Worm (Caenorhabditis elegans) whole organism, L2 larva: ENCODE data around the gene F40H3.1.

ENCODE experiments used
- alr-1 ChIP-seq: fragments of 150-350 bp; optimal IDR thresholded peaks from 2 replicates; lab custom pipeline; 2014; ENCODE audit warnings: missing biosample characterization, missing genetic modification characterization
- mab-5 ChIP-seq: fragments of 150-350 bp; optimal IDR thresholded peaks from 2 replicates; lab custom pipeline; 2014; ENCODE audit warnings: missing biosample characterization, missing genetic modification characterization
- nhr-10 ChIP-seq: sonication (generic microtip); optimal IDR thresholded peaks from 2 replicates; lab custom pipeline; 2017; ENCODE audit warnings: missing biosample characterization, missing genetic modification characterization
- nhr-21 ChIP-seq: fragments of 150-350 bp; optimal IDR thresholded peaks from 2 replicates; lab custom pipeline; 2014; ENCODE audit warnings: missing biosample characterization, missing genetic modification characterization
- nhr-77 ChIP-seq: fragments of 150-350 bp; optimal IDR thresholded peaks from 2 replicates; lab custom pipeline; 2014; ENCODE audit warnings: missing biosample characterization, missing genetic modification characterization
- peb-1 ChIP-seq: fragments of 150-350 bp; optimal IDR thresholded peaks from 2 replicates; lab custom pipeline; 2014; ENCODE audit warnings: missing biosample characterization, missing genetic modification characterization
- sem-4 ChIP-seq: fragments of 150-350 bp; optimal IDR thresholded peaks from 2 replicates; lab custom pipeline; 2014; ENCODE audit warnings: missing biosample characterization, missing genetic modification reagents, missing genetic modification characterization
- skn-1 ChIP-seq: sonication (generic microtip); optimal IDR thresholded peaks from 2 replicates; lab custom pipeline; 2017; ENCODE audit warnings: missing biosample characterization, missing genetic modification characterization
- sma-9 ChIP-seq, 2 experiments: fragments of 150-350 bp in 1 of 2; sonication (generic microtip) in 1 of 2; optimal IDR thresholded peaks; 2 replicates each; lab custom pipeline; 2014 to 2016; ENCODE audit warnings: missing genetic modification characterization in 2 of 2, mild to moderate bottlenecking in 1 of 2, missing biosample characterization in 1 of 2, missing compliant biosample characterization in 1 of 2, missing genetic modification reagents in 1 of 2, moderate library complexity in 1 of 2
- snpc-4 ChIP-seq: fragments of 150-350 bp; optimal IDR thresholded peaks from 2 replicates; lab custom pipeline; 2014; ENCODE audit warnings: missing biosample characterization, missing genetic modification characterization
- unc-55 ChIP-seq: fragments of 150-350 bp; sonication (generic microtip); optimal IDR thresholded peaks from 3 replicates; lab custom pipeline; 2014; ENCODE audit warnings: missing biosample characterization, missing genetic modification reagents, missing genetic modification characterization
- ztf-1 ChIP-seq: fragments of 200-800 bp; sonication (Bioruptor generic); conservative IDR thresholded peaks from 2 replicates; pipeline ENCODE4 v1.3.6; 2022; ENCODE audit warnings: missing genetic modification characterization, missing compliant biosample characterization

Gene F40H3.1

ce11 chrII:6226995-6227394 is 47.4 kb downstream of the F40H3.1 start, which contains the start of gene srsy-2:
srsy-2 (minus strand) TSS chrII:6227095.
- TF ChIP-seq sma-9 (GFP tag; optimal IDR thresholded peaks at IDR 0.05; lab: Kevin White, UChicago) (peak; percentile 8), sma-9 (tag; optimal IDR thresholded peaks at IDR 0.05; lab: Kevin White, UChicago) (no peak), sem-4 (tag; lab: Kevin White, UChicago) (no peak), unc-55 (GFP tag; lab: Kevin White, UChicago) (peak; percentile 67), skn-1 (no peak), mab-5 (tag; lab: Kevin White, UChicago) (peak; percentile 1)

ce11 chrII:6230116-6230515 is 50.5 kb downstream of the F40H3.1 start:
- no peak for TF ChIP-seq nhr-21 (tag; lab: Kevin White, UChicago)
- TF ChIP-seq ztf-1 (GFP tag; lab: Robert Waterston, UW): no peak
- no peak for TF ChIP-seq nhr-77 (tag; lab: Kevin White, UChicago)
- no peak for TF ChIP-seq peb-1 (tag; lab: Kevin White, UChicago)
- TF ChIP-seq snpc-4 (tag; lab: Kevin White, UChicago): no peak
- TF ChIP-seq nhr-10: no peak
- no peak for TF ChIP-seq alr-1 (tag; lab: Kevin White, UChicago)
- no peak for TF ChIP-seq unc-55 (GFP tag; lab: Kevin White, UChicago)
- TF ChIP-seq, all 48 proteins: peak for 0
